Worm (Caenorhabditis elegans) whole organism, L1 larva: Measurements from ENCODE around the gene eral-1.

ENCODE experiments used
- aha-1 ChIP-seq: fragments of 150-350 bp; optimal IDR thresholded peaks from 2 replicates; lab custom pipeline; 2014; ENCODE audit warnings: missing biosample characterization, missing genetic modification characterization
- lsy-2 ChIP-seq, 2 experiments: fragments of 150-350 bp; optimal IDR thresholded peaks; 2 replicates each; lab custom pipeline; 2014; ENCODE audit warnings: missing biosample characterization in 2 of 2, missing genetic modification characterization in 2 of 2
- nhr-28 ChIP-seq: fragments of 150-350 bp; optimal IDR thresholded peaks from 2 replicates; lab custom pipeline; 2014; ENCODE audit warnings: missing biosample characterization, missing genetic modification characterization
- nhr-76 ChIP-seq: sonication (generic microtip); optimal IDR thresholded peaks from 2 replicates; lab custom pipeline; 2017; ENCODE audit warnings: missing biosample characterization, missing genetic modification characterization
- nhr-90 ChIP-seq: sonication (generic microtip); optimal IDR thresholded peaks from 2 replicates; lab custom pipeline; 2016; ENCODE audit warnings: mild to moderate bottlenecking, missing genetic modification characterization, missing compliant biosample characterization; ENCODE audit not compliant: poor library complexity
- pqm-1 ChIP-seq: sonication (generic microtip); optimal IDR thresholded peaks from 3 replicates; lab custom pipeline; 2017; ENCODE audit warnings: missing biosample characterization, missing genetic modification characterization
- snpc-4 ChIP-seq: fragments of 150-350 bp; optimal IDR thresholded peaks from 2 replicates; lab custom pipeline; 2014; ENCODE audit warnings: missing biosample characterization, missing genetic modification characterization
- ztf-4 ChIP-seq: fragments of 150-350 bp; optimal IDR thresholded peaks from 2 replicates; lab custom pipeline; 2014; ENCODE audit warnings: missing biosample characterization, missing genetic modification characterization

- no peak for TF ChIP-seq ztf-4 (tag; lab: Kevin White, UChicago)
- no peak for TF ChIP-seq lsy-2 (tag; optimal IDR thresholded peaks at IDR 0.05; lab: Kevin White, UChicago)
- no peak for TF ChIP-seq nhr-76
- TF ChIP-seq nhr-28: no peak
- TF ChIP-seq nhr-90: no peak
- TF ChIP-seq aha-1 (tag; lab: Kevin White, UChicago): no peak
- no peak for TF ChIP-seq pqm-1
- no peak for TF ChIP-seq snpc-4 (tag; lab: Kevin White, UChicago)
These were observed 19.7 kb upstream of the eral-1 start, which contains the start of gene pap-2 for ce11 chrII:9609296-9609695.
